Fruit fly (Drosophila melanogaster): ENCODE measurements around the gene sd.

Gene sd

dm6 chrX:15818608-15819184, 14.5 kb downstream of the sd start (continued):
- TF ChIP-seq CG10147 (GFP tag; optimal IDR thresholded peaks at IDR 0.05), result no peak
- no peak for TF ChIP-seq Usf (GFP tag; optimal IDR thresholded peaks at IDR 0.05)
- TF ChIP-seq Mrtf (GFP tag; IDR thresholded peaks at IDR 0.05), result no peak
- no peak for TF ChIP-seq CG7372 (GFP tag; IDR thresholded peaks at IDR 0.05)
- no peak for TF ChIP-seq CG11398 (GFP tag; optimal IDR thresholded peaks at IDR 0.05)
- TF ChIP-seq Med (GFP tag), result peak; percentile 82
- TF ChIP-seq tio (GFP tag; optimal IDR thresholded peaks at IDR 0.05), result no peak
- TF ChIP-seq ash1 (GFP tag; optimal IDR thresholded peaks at IDR 0.05), result no peak
- TF ChIP-seq CG6272 (GFP tag; IDR thresholded peaks at IDR 0.05), result no peak
- TF ChIP-seq Blimp-1 (GFP tag; optimal IDR thresholded peaks at IDR 0.05), result no peak
- TF ChIP-seq zen2 (GFP tag; IDR thresholded peaks at IDR 0.05; ENCODE audit: partially characterized antibody), result no peak
- TF ChIP-seq pzg (GFP tag; optimal IDR thresholded peaks at IDR 0.05), result no peak
- TF ChIP-seq H15 (GFP tag; IDR thresholded peaks at IDR 0.05), result no peak
- TF ChIP-seq CG42726 (GFP tag; IDR thresholded peaks at IDR 0.05; ENCODE audit: partially characterized antibody), result no peak
- peak; percentile 36 for TF ChIP-seq CG2120 (GFP tag; optimal IDR thresholded peaks at IDR 0.05)
- TF ChIP-seq chinmo (GFP tag; IDR thresholded peaks at IDR 0.05; ENCODE audit: partially characterized antibody), result no peak
- TF ChIP-seq stc (GFP tag; IDR thresholded peaks at IDR 0.05), result peak; percentile 53; the same call in 1 of the 2 replicates
- no peak for TF ChIP-seq Side (GFP tag; optimal IDR thresholded peaks at IDR 0.05)
- TF ChIP-seq CG15601 (tag; optimal IDR thresholded peaks at IDR 0.05), result peak; percentile 4
- peak; percentile 55; the same call in 1 of the 3 replicates for TF ChIP-seq CG2199 (GFP tag; IDR thresholded peaks at IDR 0.05)
- no peak for TF ChIP-seq ATbp (GFP tag; optimal IDR thresholded peaks at IDR 0.05)
- TF ChIP-seq CG17359 (tag; optimal IDR thresholded peaks at IDR 0.05), result peak; percentile 43
- TF ChIP-seq CG12071 (GFP tag; optimal IDR thresholded peaks at IDR 0.05), result no peak
- TF ChIP-seq CG17612 (GFP tag; IDR thresholded peaks at IDR 0.05), result no peak
- no peak for TF ChIP-seq CG7745 (tag; optimal IDR thresholded peaks at IDR 0.05)
- TF ChIP-seq CG3726 (GFP tag; IDR thresholded peaks at IDR 0.05), result no peak
- no peak for TF ChIP-seq dysf (GFP tag; IDR thresholded peaks at IDR 0.05)
- TF ChIP-seq wdn (GFP tag; IDR thresholded peaks at IDR 0.05), result no peak
- TF ChIP-seq Fer3 (tag; optimal IDR thresholded peaks at IDR 0.05), result no peak
- TF ChIP-seq Stat92E (GFP tag; optimal IDR thresholded peaks at IDR 0.05), result no peak
- peak; percentile 1 for TF ChIP-seq CG9609 (GFP tag; optimal IDR thresholded peaks at IDR 0.05)
- TF ChIP-seq CG13775 (GFP tag; optimal IDR thresholded peaks at IDR 0.05), result no peak
- no peak for TF ChIP-seq grau (tag; optimal IDR thresholded peaks at IDR 0.05)
- TF ChIP-seq Sry-δ (GFP tag; optimal IDR thresholded peaks at IDR 0.05), result no peak
- no peak for TF ChIP-seq gsb-n (tag; optimal IDR thresholded peaks at IDR 0.05)
- TF ChIP-seq CG15269 (tag; optimal IDR thresholded peaks at IDR 0.05), result no peak
- TF ChIP-seq Spps (tag; optimal IDR thresholded peaks at IDR 0.05), result no peak
- no peak for TF ChIP-seq Doc3 (GFP tag; IDR thresholded peaks at IDR 0.05; ENCODE audit: partially characterized antibody)
- no peak for TF ChIP-seq CG2678 (tag; optimal IDR thresholded peaks at IDR 0.05)
- no peak for TF ChIP-seq CG1647 (GFP tag; optimal IDR thresholded peaks at IDR 0.05)
- TF ChIP-seq CG9817 (tag; optimal IDR thresholded peaks at IDR 0.05), result no peak
- TF ChIP-seq CG1792 (GFP tag; optimal IDR thresholded peaks at IDR 0.05), result no peak
- TF ChIP-seq CG2875 (GFP tag; optimal IDR thresholded peaks at IDR 0.05), result no peak
- TF ChIP-seq cas (GFP tag; IDR thresholded peaks at IDR 0.05), result no peak
- peak; percentile 84 for TF ChIP-seq row (GFP tag; IDR thresholded peaks at IDR 0.05)
- TF ChIP-seq CG7271 (tag; optimal IDR thresholded peaks at IDR 0.05), result no peak
- no peak for TF ChIP-seq abd-A (tag; optimal IDR thresholded peaks at IDR 0.05)
- no peak for TF ChIP-seq Doc2 (GFP tag; IDR thresholded peaks at IDR 0.05)
- no peak for TF ChIP-seq Atf3 (GFP tag; optimal IDR thresholded peaks at IDR 0.05)
- no peak for TF ChIP-seq Myb (GFP tag; optimal IDR thresholded peaks at IDR 0.05)
